Worm (Caenorhabditis elegans) whole organism, L4 larva: ENCODE measurements around the gene dct-6.
A peak's percentile ranks its signal among the peaks of the same experiment; 100 is the strongest.

Source experiments
- D1046.2 ChIP-seq: fragments of 200-800 bp; sonication (Bioruptor generic); IDR thresholded peaks from 2 replicates; pipeline ENCODE4 v1.3.6; 2022; ENCODE audit warnings: missing genetic modification characterization, missing compliant biosample characterization
- F44E2.7 ChIP-seq: fragments of 200-800 bp; sonication (Bioruptor generic); IDR thresholded peaks from 2 replicates; pipeline ENCODE4 v2.1.2; 2022; ENCODE audit warnings: missing genetic modification characterization, missing compliant biosample characterization
- R02D3.7 ChIP-seq: fragments of 150-350 bp; sonication (generic microtip); optimal IDR thresholded peaks from 3 replicates; lab custom pipeline; 2014; ENCODE audit warnings: missing biosample characterization, missing genetic modification characterization
- Y48G9A.11 ChIP-seq: fragments of 200-800 bp; sonication (Bioruptor generic); IDR thresholded peaks from 2 replicates; pipeline ENCODE4 v1.3.6; 2022; ENCODE audit warnings: missing genetic modification reagents, missing genetic modification characterization, missing compliant biosample characterization
- Y75B8A.6 ChIP-seq: fragments of 200-800 bp; sonication (Bioruptor generic); IDR thresholded peaks from 2 replicates; pipeline ENCODE4 v1.3.6; 2022; ENCODE audit warnings: missing genetic modification reagents, missing genetic modification characterization, missing compliant biosample characterization
- aha-1 ChIP-seq: fragments of 150-350 bp; peaks from one replicate; lab custom pipeline; 2014; ENCODE audit warnings: missing biosample characterization, missing genetic modification characterization
- ceh-28 ChIP-seq: fragments of 150-350 bp; optimal IDR thresholded peaks from 2 replicates; lab custom pipeline; 2014; ENCODE audit warnings: missing biosample characterization, missing genetic modification reagents, missing genetic modification characterization
- daf-16 ChIP-seq, 3 experiments: sonication (generic microtip); optimal IDR thresholded peaks; 2 replicates each; lab custom pipeline; 2016 to 2017; ENCODE audit warnings: missing genetic modification characterization in 3 of 3, missing genetic modification reagents in 3 of 3, mild to moderate bottlenecking in 2 of 3, missing compliant biosample characterization in 2 of 3, missing biosample characterization in 1 of 3, moderate library complexity in 1 of 3
- daf-19 ChIP-seq: fragments of 200-800 bp; sonication (Bioruptor generic); conservative IDR thresholded peaks from 2 replicates; pipeline ENCODE4 v1.3.6; 2022; ENCODE audit warnings: missing genetic modification characterization, missing compliant biosample characterization
- dmd-6 ChIP-seq: fragments of 200-800 bp; sonication (Bioruptor generic); IDR thresholded peaks from 2 replicates; pipeline ENCODE4 v1.3.6; 2022; ENCODE audit warnings: missing genetic modification reagents, missing genetic modification characterization, missing compliant biosample characterization
- dmd-9 ChIP-seq: fragments of 200-800 bp; sonication (Bioruptor generic); IDR thresholded peaks from 2 replicates; pipeline ENCODE4 v1.3.6; 2022; ENCODE audit warnings: missing genetic modification reagents, missing genetic modification characterization, missing compliant biosample characterization
- dpl-1 ChIP-seq: fragments of 150-350 bp; optimal IDR thresholded peaks from 2 replicates; lab custom pipeline; 2014; ENCODE audit warnings: missing biosample characterization, missing genetic modification reagents, missing genetic modification characterization
- egl-27 ChIP-seq: sonication (generic microtip); optimal IDR thresholded peaks from 3 replicates; lab custom pipeline; 2017; ENCODE audit warnings: missing biosample characterization, missing genetic modification reagents, missing genetic modification characterization
- fkh-10 ChIP-seq: fragments of 150-350 bp; optimal IDR thresholded peaks from 2 replicates; lab custom pipeline; 2014; ENCODE audit warnings: missing biosample characterization, missing genetic modification reagents, missing genetic modification characterization
- hif-1 ChIP-seq, 2 experiments: sonication (generic microtip); optimal IDR thresholded peaks; 2 replicates each; lab custom pipeline; 2016 to 2017; ENCODE audit warnings: missing compliant biosample characterization in 2 of 2, missing genetic modification characterization in 2 of 2, missing genetic modification reagents in 2 of 2, missing genotype in 2 of 2, mild to moderate bottlenecking in 1 of 2
- hlh-11 ChIP-seq: fragments of 200-800 bp; sonication (Bioruptor generic); optimal IDR thresholded peaks from 2 replicates; lab custom pipeline; 2018; ENCODE audit warnings: mild to moderate bottlenecking, missing genetic modification characterization, missing compliant biosample characterization
- hlh-30 ChIP-seq: sonication (generic microtip); optimal IDR thresholded peaks from 2 replicates; lab custom pipeline; 2017; ENCODE audit warnings: antibody characterized with exemption, mild to moderate bottlenecking, missing genetic modification characterization, missing compliant biosample characterization; ENCODE audit not compliant: insufficient read depth
- hmg-1.1 ChIP-seq: fragments of 200-800 bp; sonication (Bioruptor generic); IDR thresholded peaks from 2 replicates; pipeline ENCODE4 v1.3.6; 2022; ENCODE audit warnings: missing genetic modification reagents, missing genetic modification characterization, missing compliant biosample characterization
- lin-1 ChIP-seq: fragments of 200-800 bp; sonication (Bioruptor generic); IDR thresholded peaks from 2 replicates; pipeline ENCODE4 v1.3.6; 2022; ENCODE audit warnings: missing genetic modification reagents, missing genetic modification characterization, missing compliant biosample characterization
- lin-38 ChIP-seq: fragments of 200-800 bp; sonication (Bioruptor generic); IDR thresholded peaks from 2 replicates; pipeline ENCODE4 v1.3.6; 2022; ENCODE audit warnings: missing genetic modification reagents, missing genetic modification characterization, missing compliant biosample characterization
- madf-5 ChIP-seq, 2 experiments: fragments of 200-800 bp; sonication (Bioruptor generic); IDR thresholded peaks; 2 replicates each; pipeline ENCODE4 v1.3.6; 2022; ENCODE audit warnings: missing compliant biosample characterization in 2 of 2, missing genetic modification characterization in 2 of 2
- mdl-1 ChIP-seq, 2 experiments: fragments of 150-350 bp in 1 of 2; sonication (generic microtip) in 1 of 2; optimal IDR thresholded peaks; 2 replicates each; lab custom pipeline; 2014 to 2017; ENCODE audit warnings: missing biosample characterization in 2 of 2, missing genetic modification characterization in 2 of 2
- mep-1 ChIP-seq: fragments of 150-350 bp; sonication (generic microtip); optimal IDR thresholded peaks from 3 replicates; lab custom pipeline; 2014; ENCODE audit warnings: missing biosample characterization, missing genetic modification characterization
- mxl-2 ChIP-seq: fragments of 200-800 bp; sonication (Bioruptor generic); conservative IDR thresholded peaks from 2 replicates; pipeline ENCODE4 v1.3.6; 2022; ENCODE audit warnings: missing genetic modification reagents, missing genetic modification characterization, missing compliant biosample characterization
- mxl-3 ChIP-seq: fragments of 200-800 bp; sonication (Bioruptor generic); optimal IDR thresholded peaks from 2 replicates; lab custom pipeline; 2018; ENCODE audit warnings: mild to moderate bottlenecking, missing genetic modification characterization, missing compliant biosample characterization
- nhr-102 ChIP-seq: sonication (generic microtip); optimal IDR thresholded peaks from 2 replicates; lab custom pipeline; 2016; ENCODE audit warnings: mild to moderate bottlenecking, missing genetic modification characterization, moderate library complexity, missing compliant biosample characterization
- nhr-11 ChIP-seq: fragments of 150-350 bp; optimal IDR thresholded peaks from 2 replicates; lab custom pipeline; 2014; ENCODE audit warnings: missing biosample characterization, missing genetic modification characterization
- nhr-237 ChIP-seq: sonication (generic microtip); optimal IDR thresholded peaks from 2 replicates; lab custom pipeline; 2017; ENCODE audit warnings: missing biosample characterization, missing genetic modification characterization
- nhr-25 ChIP-seq: sonication (generic microtip); optimal IDR thresholded peaks from 2 replicates; lab custom pipeline; 2017; ENCODE audit warnings: missing genetic modification characterization, mild to moderate bottlenecking, missing compliant biosample characterization, antibody characterized with exemption, moderate library complexity, borderline replicate concordance; ENCODE audit not compliant: insufficient read depth
- nhr-41 ChIP-seq: fragments of 200-800 bp; sonication (Bioruptor generic); IDR thresholded peaks from 2 replicates; pipeline ENCODE4 v1.3.6; 2022; ENCODE audit warnings: missing genetic modification reagents, missing genetic modification characterization, missing compliant biosample characterization
- nhr-76 ChIP-seq: fragments of 150-350 bp; optimal IDR thresholded peaks from 2 replicates; lab custom pipeline; 2014; ENCODE audit warnings: missing biosample characterization, missing genetic modification characterization
- pha-4 ChIP-seq, 2 experiments: fragments of 150-350 bp in 1 of 2; fragments of 200-800 bp in 1 of 2; sonication (Bioruptor generic) in 1 of 2; IDR thresholded peaks in 1 of 2; optimal IDR thresholded peaks in 1 of 2; 2 replicates each; pipeline versions ENCODE4 v1.3.6 to Lab custom; 2014 to 2022; ENCODE audit warnings: missing genetic modification characterization in 2 of 2, missing genetic modification reagents in 2 of 2, missing biosample characterization in 1 of 2, missing compliant biosample characterization in 1 of 2
- rbr-2 ChIP-seq: sonication (generic microtip); optimal IDR thresholded peaks from 2 replicates; lab custom pipeline; 2016; ENCODE audit warnings: missing genotype, missing genetic modification characterization, missing compliant biosample characterization
- set-16 ChIP-seq: fragments of 200-800 bp; sonication (Bioruptor generic); IDR thresholded peaks from 2 replicates; pipeline ENCODE4 v1.3.6; 2022; ENCODE audit warnings: missing genetic modification reagents, missing genetic modification characterization, missing compliant biosample characterization
- snpc-1.2 ChIP-seq: fragments of 200-800 bp; sonication (Bioruptor generic); IDR thresholded peaks from 2 replicates; pipeline ENCODE4 v1.3.6; 2022; ENCODE audit warnings: missing genetic modification reagents, missing genetic modification characterization, missing compliant biosample characterization
- tag-97 ChIP-seq: fragments of 200-800 bp; sonication (Bioruptor generic); IDR thresholded peaks from 2 replicates; pipeline ENCODE4 v1.3.6; 2022; ENCODE audit warnings: missing genetic modification characterization, missing compliant biosample characterization
- zfp-2 ChIP-seq: sonication (generic microtip); optimal IDR thresholded peaks from 2 replicates; lab custom pipeline; 2016; ENCODE audit warnings: mild to moderate bottlenecking, missing genetic modification characterization, missing compliant biosample characterization
- zfp-3 ChIP-seq: fragments of 200-800 bp; sonication (Bioruptor generic); conservative IDR thresholded peaks from 2 replicates; pipeline ENCODE4 v1.3.6; 2022; ENCODE audit warnings: missing genetic modification reagents, missing genetic modification characterization, missing compliant biosample characterization
- ztf-7 ChIP-seq: fragments of 150-350 bp; optimal IDR thresholded peaks from 2 replicates; lab custom pipeline; 2014; ENCODE audit warnings: missing biosample characterization, missing genetic modification characterization

dct-6 gene

ce11 chrIII:5931433-5931994 is 34.7 kb upstream of the dct-6 start, which contains the start of gene EGAP1.5:
EGAP1.5 (plus strand) TSS chrIII:5931721.
- TF ChIP-seq tag-97 (no peak), hlh-11 (peak; percentile 15), mxl-3 (no peak)

- TF ChIP-seq daf-16 (GFP tag; optimal IDR thresholded peaks at IDR 0.05; lab: Kevin White, UChicago) (no peak), daf-16 (tag; optimal IDR thresholded peaks at IDR 0.05; lab: Kevin White, UChicago) (peak; percentile 67), mdl-1 (tag; optimal IDR thresholded peaks at IDR 0.05; lab: Kevin White, UChicago) (no peak)
Measured at ce11 chrIII:5932853-5933252, 33.4 kb upstream of the dct-6 start, which contains the start of gene zmp-1. zmp-1 (minus strand) TSS chrIII:5932953.

- no peak for TF ChIP-seq dpl-1 (GFP tag; lab: Kevin White, UChicago)
- peak; percentile 59 for TF ChIP-seq fkh-10 (GFP tag; lab: Kevin White, UChicago)
Measured at ce11 chrIII:5934138-5934658, 32.0 kb upstream of the dct-6 start.

ce11 chrIII:5936992-5937391 is 29.2 kb upstream of the dct-6 start, which contains the start of gene EGAP1.1:
EGAP1.1 (minus strand) TSS chrIII:5937220.
- peak; percentile 70 for TF ChIP-seq aha-1 (tag; lab: Kevin White, UChicago)
- TF ChIP-seq zfp-2: no peak
- TF ChIP-seq dpl-1 (GFP tag; lab: Kevin White, UChicago): no peak
- TF ChIP-seq hlh-30 (tag; lab: Kevin White, UChicago): peak; percentile 74

- TF ChIP-seq F44E2.7 (GFP tag; lab: Robert Waterston, UW) (no peak), lin-38 (GFP tag; lab: Robert Waterston, UW) (no peak), snpc-1.2 (no peak), nhr-76 (tag; lab: Kevin White, UChicago) (no peak), D1046.2 (no peak), nhr-41 (no peak), ztf-7 (tag; lab: Kevin White, UChicago) (peak; percentile 86), egl-27 (no peak), zfp-3 (GFP tag; lab: Robert Waterston, UW) (0 out of 2 replicates have a peak, but pooled peaks have one; percentile 8), nhr-25 (peak; percentile 7), Y48G9A.11 (no peak), mep-1 (tag; lab: Kevin White, UChicago) (peak; percentile 85), ceh-28 (tag; lab: Kevin White, UChicago) (peak; percentile 0), nhr-11 (tag; lab: Kevin White, UChicago) (peak; percentile 64), pha-4 (GFP tag; IDR thresholded peaks at IDR 0.05; lab: Robert Waterston, UW) (no peak), pha-4 (tag; optimal IDR thresholded peaks at IDR 0.05; lab: Kevin White, UChicago) (no peak), hlh-11 (peak; percentile 93), mxl-2 (no peak), hif-1 (tag; optimal IDR thresholded peaks at IDR 0.05; lab: Kevin White, UChicago) (peak in 1 of 2 experiments; percentile 53), hmg-1.1 (GFP tag; lab: Robert Waterston, UW) (peak; percentile 45; the same call in 1 of the 2 replicates), dmd-6 (peak; percentile 46; the same call in 1 of the 2 replicates), set-16 (GFP tag; lab: Robert Waterston, UW) (no peak), nhr-237 (no peak), daf-16 (GFP tag; optimal IDR thresholded peaks at IDR 0.05; lab: Kevin White, UChicago) (peak in 1 of 2 experiments; percentile 69), daf-16 (tag; optimal IDR thresholded peaks at IDR 0.05; lab: Kevin White, UChicago) (peak; percentile 90), R02D3.7 (tag; lab: Kevin White, UChicago) (no peak), madf-5 (GFP tag; IDR thresholded peaks at IDR 0.05; lab: Robert Waterston, UW) (no peak), dmd-9 (GFP tag; lab: Robert Waterston, UW) (no peak), nhr-102 (tag; lab: Kevin White, UChicago) (peak; percentile 24), Y75B8A.6 (GFP tag; lab: Robert Waterston, UW) (no peak), rbr-2 (tag; lab: Kevin White, UChicago) (peak; percentile 66), dpl-1 (GFP tag; lab: Kevin White, UChicago) (peak; percentile 31), lin-1 (GFP tag; lab: Robert Waterston, UW) (0 out of 2 replicates have a peak, but pooled peaks have one; percentile 40), daf-19 (GFP tag; lab: Robert Waterston, UW) (no peak)
Measured at ce11 chrIII:5938013-5938412, 28.2 kb upstream of the dct-6 start.
